Fruit fly (Drosophila melanogaster) whole organism, prepupa: ENCODE measurements around the gene Arfrp1.
A peak's percentile ranks its signal among the peaks of the same experiment; 100 is the strongest.

ENCODE experiments used
- Blimp-1 ChIP-seq: fragments of 200-800 bp; sonication (Bioruptor generic); optimal IDR thresholded peaks from 3 replicates; lab custom pipeline; 2017; ENCODE audit warnings: missing biosample characterization, missing genetic modification characterization, mild to moderate bottlenecking, moderate library complexity, missing genetic modification reagents
- CG10631 ChIP-seq: fragments of 200-800 bp; sonication (Bioruptor generic); optimal IDR thresholded peaks from 2 replicates; lab custom pipeline; 2016; ENCODE audit warnings: missing biosample characterization, missing genetic modification characterization
- CG10669 ChIP-seq: fragments of 200-800 bp; sonication (Bioruptor generic); optimal IDR thresholded peaks from 3 replicates; lab custom pipeline; 2018; ENCODE audit warnings: missing biosample characterization, mild to moderate bottlenecking, missing genetic modification characterization, moderate library complexity
- CG11294 ChIP-seq: fragments of 200-800 bp; sonication (Bioruptor generic); IDR thresholded peaks from 2 replicates; pipeline ENCODE4 v1.3.6; 2022; ENCODE audit warnings: missing biosample characterization, missing genetic modification characterization
- CG11762 ChIP-seq: fragments of 200-800 bp; sonication (Bioruptor generic); optimal IDR thresholded peaks from 3 replicates; lab custom pipeline; 2016; ENCODE audit warnings: missing biosample characterization, missing genetic modification characterization; ENCODE audit not compliant: insufficient read depth
- CG11902 ChIP-seq: fragments of 200-800 bp; sonication (Bioruptor generic); optimal IDR thresholded peaks from 3 replicates; lab custom pipeline; 2016; ENCODE audit warnings: missing biosample characterization, missing genetic modification characterization
- CG15336 ChIP-seq: fragments of 200-800 bp; sonication (Bioruptor generic); IDR thresholded peaks from 2 replicates; pipeline ENCODE4 v1.3.6; 2022; ENCODE audit warnings: missing biosample characterization, missing genetic modification characterization
- CG16779 ChIP-seq: fragments of 200-800 bp; sonication (Bioruptor generic); optimal IDR thresholded peaks from 3 replicates; lab custom pipeline; 2017; ENCODE audit warnings: missing biosample characterization, mild to moderate bottlenecking, missing genetic modification characterization
- CG3032 ChIP-seq: fragments of 200-800 bp; optimal IDR thresholded peaks from 2 replicates; lab custom pipeline; 2019; ENCODE audit warnings: missing biosample characterization, mild to moderate bottlenecking, missing genetic modification characterization, moderate library complexity
- CG31627 ChIP-seq: fragments of 200-800 bp; sonication (Bioruptor generic); optimal IDR thresholded peaks from 3 replicates; lab custom pipeline; 2016; ENCODE audit warnings: missing biosample characterization, missing genetic modification characterization
- CG34406 ChIP-seq: fragments of 200-800 bp; sonication (Bioruptor generic); optimal IDR thresholded peaks from 3 replicates; lab custom pipeline; 2016; ENCODE audit warnings: missing biosample characterization, missing genetic modification characterization
- CG3919 ChIP-seq: fragments of 200-800 bp; sonication (Bioruptor generic); optimal IDR thresholded peaks from 3 replicates; lab custom pipeline; 2016; ENCODE audit warnings: missing biosample characterization, missing genetic modification characterization
- CG4318 ChIP-seq: fragments of 200-800 bp; sonication (Bioruptor generic); optimal IDR thresholded peaks from 3 replicates; lab custom pipeline; 2017; ENCODE audit warnings: missing biosample characterization, mild to moderate bottlenecking, missing genetic modification characterization
- CG6163 ChIP-seq: fragments of 200-800 bp; sonication (Bioruptor generic); IDR thresholded peaks from 3 replicates; pipeline ENCODE4 v1.3.6; 2022; ENCODE audit warnings: missing biosample characterization, missing genetic modification characterization
- CG6276 ChIP-seq: fragments of 200-800 bp; sonication (Bioruptor generic); optimal IDR thresholded peaks from 2 replicates; lab custom pipeline; 2017; ENCODE audit warnings: missing biosample characterization, mild to moderate bottlenecking, missing genetic modification characterization
- CG6808 ChIP-seq: fragments of 200-800 bp; sonication (Bioruptor generic); optimal IDR thresholded peaks from 3 replicates; lab custom pipeline; 2017; ENCODE audit warnings: missing biosample characterization, missing genetic modification characterization, mild to moderate bottlenecking, moderate library complexity, missing genetic modification reagents
- CG6854 ChIP-seq: fragments of 200-800 bp; sonication (Bioruptor generic); optimal IDR thresholded peaks from 2 replicates; lab custom pipeline; 2017; ENCODE audit warnings: missing biosample characterization, mild to moderate bottlenecking, missing genetic modification characterization
- CG8119 ChIP-seq: fragments of 200-800 bp; sonication (Bioruptor generic); IDR thresholded peaks from 3 replicates; pipeline ENCODE4 v1.3.6; 2022; ENCODE audit warnings: missing biosample characterization, missing genetic modification characterization
- CG8319 ChIP-seq: fragments of 200-800 bp; sonication (Bioruptor generic); optimal IDR thresholded peaks from 3 replicates; lab custom pipeline; 2016; ENCODE audit warnings: missing biosample characterization, missing genetic modification characterization
- Eip75B ChIP-seq: fragments of 200-800 bp; sonication (Bioruptor generic); optimal IDR thresholded peaks from 3 replicates; lab custom pipeline; 2016; ENCODE audit warnings: missing biosample characterization, missing genetic modification characterization
- Eip78C ChIP-seq: fragments of 200-800 bp; sonication (Bioruptor generic); peaks from one replicate; lab custom pipeline; 2016; ENCODE audit warnings: missing biosample characterization, missing genetic modification characterization
- Eip93F ChIP-seq: fragments of 200-800 bp; sonication (Bioruptor generic); optimal IDR thresholded peaks from 2 replicates; lab custom pipeline; 2016; ENCODE audit warnings: missing biosample characterization, mild to moderate bottlenecking, missing genetic modification characterization
- Ets21C ChIP-seq: fragments of 200-800 bp; sonication (Bioruptor generic); optimal IDR thresholded peaks from 3 replicates; lab custom pipeline; 2016; ENCODE audit warnings: missing biosample characterization, missing genetic modification characterization
- Ets96B ChIP-seq: fragments of 200-800 bp; optimal IDR thresholded peaks from 2 replicates; lab custom pipeline; 2019; ENCODE audit warnings: missing biosample characterization, mild to moderate bottlenecking, missing genetic modification characterization, moderate library complexity
- Hr39 ChIP-seq: fragments of 200-800 bp; sonication (Bioruptor generic); optimal IDR thresholded peaks from 2 replicates; lab custom pipeline; 2016; ENCODE audit warnings: missing biosample characterization, missing genetic modification characterization
- Hr4 ChIP-seq: fragments of 200-800 bp; sonication (Bioruptor generic); optimal IDR thresholded peaks from 3 replicates; lab custom pipeline; 2016; ENCODE audit warnings: missing biosample characterization, missing genetic modification characterization
- Met ChIP-seq: fragments of 200-800 bp; sonication (Bioruptor generic); optimal IDR thresholded peaks from 3 replicates; lab custom pipeline; 2016; ENCODE audit warnings: missing biosample characterization, missing genetic modification characterization
- OdsH ChIP-seq: fragments of 200-800 bp; sonication (Bioruptor generic); optimal IDR thresholded peaks from 3 replicates; lab custom pipeline; 2016; ENCODE audit warnings: missing biosample characterization, missing genetic modification characterization
- achi ChIP-seq: fragments of 200-800 bp; sonication (Bioruptor generic); optimal IDR thresholded peaks from 3 replicates; lab custom pipeline; 2016; ENCODE audit warnings: missing biosample characterization, missing genetic modification characterization
- cyc ChIP-seq: fragments of 200-800 bp; sonication (Bioruptor generic); optimal IDR thresholded peaks from 3 replicates; lab custom pipeline; 2016; ENCODE audit warnings: missing biosample characterization, missing genetic modification characterization
- dsx ChIP-seq: fragments of 200-800 bp; optimal IDR thresholded peaks from 3 replicates; lab custom pipeline; 2019; ENCODE audit warnings: missing biosample characterization, mild to moderate bottlenecking, missing genetic modification characterization, moderate library complexity; ENCODE audit not compliant: poor library complexity, severe bottlenecking
- eg ChIP-seq: fragments of 200-800 bp; sonication (Bioruptor generic); IDR thresholded peaks from 3 replicates; pipeline ENCODE4 v1.3.6; 2022; ENCODE audit warnings: missing biosample characterization, missing genetic modification characterization
- fd59A ChIP-seq: fragments of 200-800 bp; sonication (Bioruptor generic); optimal IDR thresholded peaks from 2 replicates; lab custom pipeline; 2017; ENCODE audit warnings: missing biosample characterization, mild to moderate bottlenecking, missing genetic modification characterization, missing genetic modification reagents
- fd85E ChIP-seq: fragments of 200-800 bp; sonication (Bioruptor generic); optimal IDR thresholded peaks from 3 replicates; lab custom pipeline; 2016; ENCODE audit warnings: missing biosample characterization, missing genetic modification characterization
- lz ChIP-seq: fragments of 200-800 bp; sonication (Bioruptor generic); optimal IDR thresholded peaks from 3 replicates; lab custom pipeline; 2016; ENCODE audit warnings: missing biosample characterization, missing genetic modification characterization
- salr ChIP-seq, 2 experiments: fragments of 200-800 bp; sonication (Bioruptor generic); optimal IDR thresholded peaks; 3 replicates each; lab custom pipeline; 2016 to 2018; ENCODE audit warnings: missing biosample characterization in 2 of 2, missing genetic modification characterization in 2 of 2, mild to moderate bottlenecking in 1 of 2
- ss ChIP-seq, 2 experiments: fragments of 200-800 bp; sonication (Bioruptor generic); optimal IDR thresholded peaks; 2 replicates in 1 of 2; 3 replicates in 1 of 2; lab custom pipeline; 2017 to 2018; ENCODE audit warnings: mild to moderate bottlenecking in 2 of 2, missing biosample characterization in 2 of 2, missing genetic modification characterization in 2 of 2, moderate library complexity in 1 of 2
- topi ChIP-seq: fragments of 200-800 bp; sonication (Bioruptor generic); optimal IDR thresholded peaks from 3 replicates; lab custom pipeline; 2016; ENCODE audit warnings: missing biosample characterization, missing genetic modification characterization
- vri ChIP-seq: fragments of 200-800 bp; sonication (Bioruptor generic); optimal IDR thresholded peaks from 3 replicates; lab custom pipeline; 2016; ENCODE audit warnings: missing biosample characterization, mild to moderate bottlenecking, missing genetic modification characterization

Arfrp1 gene

DNA sequence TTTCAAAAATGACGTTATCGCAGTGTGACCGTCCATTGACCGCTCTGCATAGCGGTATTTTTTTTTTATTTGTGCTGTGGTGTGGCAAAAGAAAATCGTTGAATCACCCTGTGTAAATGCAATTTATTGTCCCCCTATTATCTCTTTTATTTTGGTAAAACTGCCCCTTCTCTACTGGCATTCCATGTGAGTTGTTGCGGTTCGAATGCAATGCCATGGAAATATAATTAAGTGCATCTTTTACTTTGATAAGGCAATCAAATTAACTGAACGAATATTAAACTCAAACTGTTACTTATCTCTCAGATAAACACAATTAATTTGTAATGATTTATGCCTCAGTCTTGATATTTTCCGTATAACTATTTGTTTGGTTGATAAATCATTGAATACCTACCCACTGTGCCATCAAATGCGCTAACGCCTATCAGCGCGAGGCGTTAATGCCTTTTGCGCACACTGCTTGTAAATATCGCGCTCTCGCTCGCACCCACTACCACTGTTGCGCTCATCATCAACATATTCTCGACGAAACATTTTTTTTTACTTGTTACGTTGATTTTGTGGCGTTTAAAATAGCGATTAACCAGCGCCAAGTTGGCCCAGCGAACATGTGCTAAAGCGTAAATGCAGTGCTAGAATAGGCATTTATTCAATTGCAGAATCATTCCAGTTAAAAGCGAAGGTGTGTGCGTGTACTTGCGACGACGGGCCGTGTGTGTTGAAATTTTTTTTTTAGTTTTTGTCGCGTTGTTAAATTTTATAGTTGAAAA lies 2.4 kb downstream of the Arfrp1 start (continued):
- TF ChIP-seq OdsH (GFP tag; lab: Kevin White, UChicago): no peak
- no peak for TF ChIP-seq CG6276 (GFP tag; lab: Kevin White, UChicago)
- no peak for TF ChIP-seq fd59A
- TF ChIP-seq CG34406 (GFP tag; lab: Kevin White, UChicago): peak; percentile 21
- peak; percentile 67 for TF ChIP-seq achi (GFP tag; lab: Kevin White, UChicago)
- TF ChIP-seq CG10631 (GFP tag; lab: Kevin White, UChicago): peak; percentile 57
- TF ChIP-seq dsx (GFP tag; lab: Kevin White, UChicago): no peak
- peak in 1 of 2 experiments; percentile 25 for TF ChIP-seq ss (GFP tag; optimal IDR thresholded peaks at IDR 0.05; lab: Kevin White, UChicago)
- TF ChIP-seq Eip75B (GFP tag; lab: Kevin White, UChicago): peak; percentile 58
- TF ChIP-seq CG6163: peak; percentile 22; the same call in 1 of the 3 replicates
- TF ChIP-seq CG31627: peak; percentile 66
- TF ChIP-seq Met: peak; percentile 65
- peak; percentile 19 for TF ChIP-seq CG6854 (GFP tag; lab: Kevin White, UChicago)
- no peak for TF ChIP-seq Eip93F (GFP tag; lab: Kevin White, UChicago)
- no peak for TF ChIP-seq vri
- no peak for TF ChIP-seq fd85E (GFP tag; lab: Kevin White, UChicago)

DNA sequence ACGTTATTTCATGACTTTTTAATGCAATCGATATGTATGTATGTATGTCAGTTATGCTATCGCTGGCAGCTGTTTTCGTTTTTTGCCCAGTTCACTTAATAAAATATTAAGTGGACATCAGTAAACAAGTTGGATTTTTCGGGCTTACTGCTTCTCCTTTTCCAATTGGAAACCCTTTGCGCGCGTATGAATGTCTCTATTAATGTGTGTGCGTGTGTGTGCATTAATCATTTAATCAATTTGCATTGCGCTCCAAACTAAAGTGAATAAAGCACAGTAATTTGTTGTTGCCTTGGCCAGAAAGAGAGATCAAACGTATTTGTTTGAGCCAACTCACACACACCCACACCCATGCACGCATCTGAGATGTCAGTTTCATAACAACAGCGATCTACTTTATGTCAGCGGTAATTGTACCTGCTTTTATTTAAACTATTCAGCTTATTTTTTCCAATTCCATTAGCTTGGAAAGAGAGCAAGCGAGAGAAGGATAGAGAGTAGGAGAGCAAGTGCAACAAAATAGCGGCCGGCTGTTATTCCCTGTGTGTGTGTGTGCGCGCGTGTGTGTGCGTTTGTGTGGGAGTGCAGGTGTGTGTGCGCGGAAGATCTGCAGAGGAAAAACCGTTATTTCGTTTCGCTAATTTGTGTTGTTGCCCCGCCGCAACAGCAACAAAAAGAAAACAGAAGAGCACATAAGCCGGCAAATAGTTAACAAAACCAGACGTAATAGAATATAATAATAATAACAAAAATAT lies 3.5 kb downstream of the Arfrp1 start:
- peak; percentile 91 for TF ChIP-seq dsx (GFP tag; lab: Kevin White, UChicago)
- no peak for TF ChIP-seq OdsH (GFP tag; lab: Kevin White, UChicago)
- no peak for TF ChIP-seq CG6854 (GFP tag; lab: Kevin White, UChicago)
- TF ChIP-seq CG11902 (GFP tag; lab: Kevin White, UChicago): no peak
- TF ChIP-seq Eip78C (GFP tag; lab: Kevin White, UChicago): peak; percentile 40

DNA sequence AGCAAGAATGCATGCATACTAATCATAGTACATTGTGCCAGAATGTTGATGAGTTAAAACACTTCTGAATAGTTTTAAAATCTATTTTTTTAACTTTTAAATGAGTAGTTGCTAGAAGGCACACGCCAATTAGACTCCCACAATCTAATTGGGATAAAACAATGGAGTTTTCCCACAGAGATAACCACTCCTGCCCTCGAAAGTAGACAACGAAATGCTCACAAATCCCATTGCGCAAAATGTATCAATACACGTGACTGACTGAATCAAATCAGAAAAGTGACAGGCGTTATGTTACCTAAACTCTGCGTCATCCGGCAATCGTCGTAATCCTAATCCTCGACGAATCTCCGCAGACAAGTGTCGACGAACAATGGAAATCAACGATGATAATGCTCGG lies 11.0 kb downstream of the Arfrp1 start:
- TF ChIP-seq OdsH (GFP tag; lab: Kevin White, UChicago): no peak
- TF ChIP-seq CG4318: no peak
- TF ChIP-seq CG8319 (GFP tag; lab: Kevin White, UChicago): no peak
- TF ChIP-seq CG11902 (GFP tag; lab: Kevin White, UChicago): no peak
- no peak for TF ChIP-seq salr (GFP tag; optimal IDR thresholded peaks at IDR 0.05; lab: Kevin White, UChicago)
- TF ChIP-seq Hr39 (GFP tag; lab: Kevin White, UChicago): no peak
- TF ChIP-seq CG11294: no peak
- no peak for TF ChIP-seq CG6163
- TF ChIP-seq CG16779 (tag; lab: Kevin White, UChicago): no peak
- no peak for TF ChIP-seq Ets96B (tag; lab: Kevin White, UChicago)
- no peak for TF ChIP-seq CG8119 (GFP tag; lab: Robert Waterston, UW)
- no peak for TF ChIP-seq Blimp-1 (GFP tag; lab: Kevin White, UChicago)

DNA sequence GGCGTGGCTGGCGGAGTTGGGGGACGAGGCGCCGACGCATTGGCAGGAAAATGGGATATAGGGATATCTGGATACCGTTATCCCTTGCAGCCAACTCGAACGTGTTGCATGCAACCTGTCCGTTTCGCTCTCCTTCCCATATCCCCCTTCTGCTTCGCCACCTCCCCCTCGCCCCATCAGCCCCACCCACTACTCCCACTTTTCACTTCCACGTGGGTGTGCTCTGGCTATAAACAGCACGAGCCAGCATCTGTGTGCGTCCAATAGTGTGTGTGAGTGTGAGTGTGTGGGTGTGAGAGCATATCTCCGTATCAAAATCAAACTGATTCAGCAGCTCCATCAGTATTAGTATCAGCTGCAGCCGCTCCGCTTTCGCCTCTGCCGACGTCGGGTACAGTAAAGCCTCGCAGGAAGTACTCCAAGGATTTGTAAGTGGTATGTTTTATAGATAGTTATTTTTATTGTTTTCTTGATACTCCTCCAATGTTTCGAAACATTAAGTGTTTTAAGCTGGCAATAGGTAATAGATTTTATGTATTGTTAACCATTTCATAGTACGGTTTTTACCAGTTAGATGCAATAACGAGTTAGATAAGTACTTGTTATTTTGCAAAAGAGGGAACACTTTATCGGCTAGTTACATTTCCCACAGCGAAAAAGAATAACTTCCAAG lies 12.2 kb downstream of the Arfrp1 start:
- TF ChIP-seq eg (GFP tag; lab: Robert Waterston, UW) (0 out of 3 replicates have a peak, but pooled peaks have one; percentile 55), CG6276 (GFP tag; lab: Kevin White, UChicago) (peak; percentile 47), Eip93F (GFP tag; lab: Kevin White, UChicago) (no peak), CG11762 (GFP tag; lab: Kevin White, UChicago) (peak; percentile 10), CG6808 (GFP tag; lab: Kevin White, UChicago) (peak; percentile 30), lz (no peak), CG6163 (0 out of 3 replicates have a peak, but pooled peaks have one; percentile 27), OdsH (GFP tag; lab: Kevin White, UChicago) (no peak), cyc (GFP tag; lab: Kevin White, UChicago) (peak; percentile 38), CG3919 (peak; percentile 22), Hr4 (GFP tag; lab: Kevin White, UChicago) (peak; percentile 58), Ets21C (GFP tag; lab: Kevin White, UChicago) (no peak), CG10669 (peak; percentile 37), topi (peak; percentile 34), Met (peak; percentile 37), CG3032 (tag; lab: Kevin White, UChicago) (no peak), CG8319 (GFP tag; lab: Kevin White, UChicago) (no peak), ss (GFP tag; optimal IDR thresholded peaks at IDR 0.05; lab: Kevin White, UChicago) (peak in 1 of 2 experiments; percentile 6), Blimp-1 (GFP tag; lab: Kevin White, UChicago) (no peak), CG15336 (GFP tag; lab: Robert Waterston, UW) (no peak), fd59A (no peak), Ets96B (tag; lab: Kevin White, UChicago) (peak; percentile 12), CG10631 (GFP tag; lab: Kevin White, UChicago) (no peak), Eip78C (GFP tag; lab: Kevin White, UChicago) (peak; percentile 87)
